Fruit fly (Drosophila melanogaster) whole organism, embryonic: ENCODE measurements around the gene Myo31DF.

Experiments
- Ada2b ChIP-seq: fragments of 200-800 bp; sonication (Bioruptor generic); IDR thresholded peaks from 2 replicates; pipeline ENCODE4 v1.3.6; 2022; ENCODE audit warnings: missing biosample characterization, missing genetic modification characterization
- Aef1 ChIP-seq: fragments of 200-800 bp; sonication (Bioruptor generic); IDR thresholded peaks from 3 replicates; pipeline ENCODE4 v1.3.6; 2022; ENCODE audit warnings: missing biosample characterization, missing genetic modification characterization
- Antp ChIP-seq: fragments of 200-800 bp; sonication (Bioruptor generic); optimal IDR thresholded peaks from 3 replicates; lab custom pipeline; 2016; ENCODE audit warnings: missing biosample characterization, missing genetic modification characterization
- BtbVII ChIP-seq: fragments of 200-800 bp; sonication (Bioruptor generic); optimal IDR thresholded peaks from 3 replicates; lab custom pipeline; 2017; ENCODE audit warnings: missing biosample characterization, mild to moderate bottlenecking, missing genetic modification characterization
- CG10462 ChIP-seq: fragments of 200-800 bp; sonication (Bioruptor generic); optimal IDR thresholded peaks from 2 replicates; lab custom pipeline; 2016; ENCODE audit warnings: missing biosample characterization, missing genetic modification characterization
- CG10543 ChIP-seq: fragments of 200-800 bp; sonication (Bioruptor generic); optimal IDR thresholded peaks from 3 replicates; lab custom pipeline; 2017; ENCODE audit warnings: missing biosample characterization, mild to moderate bottlenecking, missing genetic modification characterization, moderate library complexity
- CG11093 ChIP-seq: fragments of 200-800 bp; sonication (Bioruptor generic); IDR thresholded peaks from 3 replicates; pipeline ENCODE4 v1.3.6; 2022; ENCODE audit warnings: missing biosample characterization, missing genetic modification characterization
- CG11504 ChIP-seq: fragments of 200-800 bp; sonication (Bioruptor generic); optimal IDR thresholded peaks from 3 replicates; lab custom pipeline; 2019; ENCODE audit warnings: missing biosample characterization, mild to moderate bottlenecking, missing genetic modification characterization, moderate library complexity
- CG11695 ChIP-seq: fragments of 200-800 bp; sonication (Bioruptor generic); IDR thresholded peaks from 3 replicates; pipeline ENCODE4 v1.3.6; 2022; ENCODE audit warnings: missing biosample characterization, missing genetic modification characterization
- CG12391 ChIP-seq: fragments of 200-800 bp; sonication (Bioruptor generic); optimal IDR thresholded peaks from 3 replicates; lab custom pipeline; 2018; ENCODE audit warnings: missing biosample characterization, mild to moderate bottlenecking, missing genetic modification characterization, moderate library complexity
- CG13424 ChIP-seq: fragments of 200-800 bp; sonication (Bioruptor generic); optimal IDR thresholded peaks from 2 replicates; lab custom pipeline; 2019; ENCODE audit warnings: missing biosample characterization, mild to moderate bottlenecking, missing genetic modification characterization, moderate library complexity
- CG14441 ChIP-seq: fragments of 200-800 bp; sonication (Bioruptor generic); IDR thresholded peaks from 2 replicates; pipeline ENCODE4 v1.3.6; 2022; ENCODE audit warnings: missing biosample characterization, missing genetic modification characterization
- CG15514 ChIP-seq: fragments of 200-800 bp; sonication (Bioruptor generic); optimal IDR thresholded peaks from 3 replicates; lab custom pipeline; 2017; ENCODE audit warnings: missing biosample characterization, missing genetic modification characterization, mild to moderate bottlenecking, moderate library complexity, missing genetic modification reagents
- CG16779 ChIP-seq: fragments of 200-800 bp; sonication (Bioruptor generic); IDR thresholded peaks from 2 replicates; pipeline ENCODE4 v1.3.6; 2022; ENCODE audit warnings: missing biosample characterization, missing genetic modification characterization
- CG17912 ChIP-seq: fragments of 200-800 bp; sonication (Bioruptor generic); optimal IDR thresholded peaks from 2 replicates; lab custom pipeline; 2018; ENCODE audit warnings: missing biosample characterization, mild to moderate bottlenecking, missing genetic modification characterization
- CG2120 ChIP-seq: fragments of 200-800 bp; sonication (Bioruptor generic); optimal IDR thresholded peaks from 3 replicates; lab custom pipeline; 2016; ENCODE audit warnings: missing biosample characterization, missing genetic modification characterization
- CG3407 ChIP-seq: fragments of 200-800 bp; sonication (Bioruptor generic); optimal IDR thresholded peaks from 2 replicates; lab custom pipeline; 2018; ENCODE audit warnings: missing biosample characterization, mild to moderate bottlenecking, missing genetic modification characterization
- CG5180 ChIP-seq: fragments of 200-800 bp; sonication (Bioruptor generic); optimal IDR thresholded peaks from 3 replicates; lab custom pipeline; 2017; ENCODE audit warnings: missing biosample characterization, missing genetic modification characterization, mild to moderate bottlenecking, moderate library complexity, missing genetic modification reagents
- CG6683 ChIP-seq: fragments of 200-800 bp; sonication (Bioruptor generic); optimal IDR thresholded peaks from 2 replicates; lab custom pipeline; 2017; ENCODE audit warnings: missing biosample characterization, mild to moderate bottlenecking, missing genetic modification characterization, missing genetic modification reagents
- CG7745 ChIP-seq: fragments of 200-800 bp; sonication (Bioruptor generic); optimal IDR thresholded peaks from 2 replicates; lab custom pipeline; 2018; ENCODE audit warnings: missing biosample characterization, mild to moderate bottlenecking, missing genetic modification characterization, moderate library complexity
- CG8281 ChIP-seq: fragments of 200-800 bp; sonication (Bioruptor generic); optimal IDR thresholded peaks from 2 replicates; lab custom pipeline; 2018; ENCODE audit warnings: missing biosample characterization, mild to moderate bottlenecking, missing genetic modification characterization, moderate library complexity
- Fer2 ChIP-seq: fragments of 200-800 bp; sonication (Bioruptor generic); optimal IDR thresholded peaks from 2 replicates; lab custom pipeline; 2018; ENCODE audit warnings: missing biosample characterization, mild to moderate bottlenecking, missing genetic modification characterization, moderate library complexity
- Fer3 ChIP-seq: fragments of 200-800 bp; sonication (Bioruptor generic); optimal IDR thresholded peaks from 2 replicates; lab custom pipeline; 2018; ENCODE audit warnings: missing biosample characterization, mild to moderate bottlenecking, missing genetic modification characterization, moderate library complexity
- HHEX ChIP-seq: fragments of 200-800 bp; sonication (Bioruptor generic); optimal IDR thresholded peaks from 3 replicates; lab custom pipeline; 2017; ENCODE audit warnings: missing biosample characterization, mild to moderate bottlenecking, missing genetic modification characterization, missing genetic modification reagents
- HmgZ ChIP-seq: fragments of 200-800 bp; sonication (Bioruptor generic); optimal IDR thresholded peaks from 2 replicates; lab custom pipeline; 2018; ENCODE audit warnings: missing biosample characterization, mild to moderate bottlenecking, missing genetic modification characterization
- Hmr ChIP-seq: fragments of 200-800 bp; sonication (Bioruptor generic); optimal IDR thresholded peaks from 3 replicates; lab custom pipeline; 2017; ENCODE audit warnings: mild to moderate bottlenecking, missing biosample characterization, missing genetic modification reagents, missing genetic modification characterization
- Hmx ChIP-seq: fragments of 200-800 bp; sonication (Bioruptor generic); optimal IDR thresholded peaks from 2 replicates; lab custom pipeline; 2016; ENCODE audit warnings: missing biosample characterization, missing genetic modification characterization
- NFAT ChIP-seq: fragments of 200-800 bp; sonication (Bioruptor generic); IDR thresholded peaks from 2 replicates; pipeline ENCODE4 v1.3.6; 2022; ENCODE audit warnings: missing biosample characterization, missing genetic modification characterization
- PHDP ChIP-seq: fragments of 200-800 bp; sonication (Bioruptor generic); optimal IDR thresholded peaks from 3 replicates; lab custom pipeline; 2018; ENCODE audit warnings: missing biosample characterization, mild to moderate bottlenecking, missing genetic modification characterization, moderate library complexity
- Poxn ChIP-seq: fragments of 200-800 bp; sonication (Bioruptor generic); IDR thresholded peaks from 2 replicates; pipeline ENCODE4 v1.3.6; 2022; ENCODE audit warnings: missing biosample characterization, missing genetic modification characterization
- Side ChIP-seq: fragments of 200-800 bp; sonication (Bioruptor generic); optimal IDR thresholded peaks from 2 replicates; lab custom pipeline; 2016; ENCODE audit warnings: missing biosample characterization, missing genetic modification characterization
- Usf ChIP-seq: fragments of 200-800 bp; sonication (Bioruptor generic); optimal IDR thresholded peaks from 2 replicates; lab custom pipeline; 2017; ENCODE audit warnings: missing genotype, missing biosample characterization, missing genetic modification characterization
- az2 ChIP-seq: fragments of 200-800 bp; sonication (Bioruptor generic); optimal IDR thresholded peaks from 3 replicates; lab custom pipeline; 2016; ENCODE audit warnings: missing biosample characterization, missing genetic modification characterization
- bbx ChIP-seq: fragments of 200-800 bp; sonication (Bioruptor generic); IDR thresholded peaks from 2 replicates; pipeline ENCODE4 v1.3.6; 2022; ENCODE audit warnings: missing biosample characterization, missing genetic modification characterization; ENCODE audit not compliant: partially characterized antibody
- bcd ChIP-seq: fragments of 200-800 bp; sonication (Bioruptor generic); optimal IDR thresholded peaks from 2 replicates; lab custom pipeline; 2017; ENCODE audit warnings: missing biosample characterization, mild to moderate bottlenecking, missing genetic modification characterization
- bigmax ChIP-seq: fragments of 200-800 bp; sonication (Bioruptor generic); optimal IDR thresholded peaks from 2 replicates; lab custom pipeline; 2018; ENCODE audit warnings: missing biosample characterization, mild to moderate bottlenecking, missing genetic modification characterization
- crc ChIP-seq: fragments of 200-800 bp; sonication (Bioruptor generic); optimal IDR thresholded peaks from 2 replicates; lab custom pipeline; 2016; ENCODE audit warnings: missing biosample characterization, missing genetic modification characterization
- dati ChIP-seq: fragments of 200-800 bp; sonication (Bioruptor generic); IDR thresholded peaks from 2 replicates; pipeline ENCODE4 v1.3.6; 2022; ENCODE audit warnings: missing biosample characterization, missing genetic modification characterization
- ems ChIP-seq: fragments of 200-800 bp; sonication (Bioruptor generic); optimal IDR thresholded peaks from 3 replicates; lab custom pipeline; 2016; ENCODE audit warnings: missing biosample characterization, missing genetic modification characterization
- exex ChIP-seq: fragments of 200-800 bp; sonication (Bioruptor generic); optimal IDR thresholded peaks from 4 replicates; lab custom pipeline; 2018; ENCODE audit warnings: missing biosample characterization, mild to moderate bottlenecking, missing genetic modification characterization, moderate library complexity
- eyg ChIP-seq: fragments of 200-800 bp; sonication (Bioruptor generic); optimal IDR thresholded peaks from 3 replicates; lab custom pipeline; 2016; ENCODE audit warnings: missing biosample characterization, missing genetic modification characterization
- gro ChIP-seq: fragments of 200-800 bp; sonication (Bioruptor generic); optimal IDR thresholded peaks from 2 replicates; lab custom pipeline; 2016; ENCODE audit warnings: missing biosample characterization, missing genetic modification characterization
- gt ChIP-seq: fragments of 200-800 bp; sonication (Bioruptor generic); IDR thresholded peaks from 2 replicates; pipeline ENCODE4 v1.3.6; 2022; ENCODE audit warnings: missing biosample characterization, missing genetic modification characterization
- ind ChIP-seq: fragments of 200-800 bp; sonication (Bioruptor generic); optimal IDR thresholded peaks from 3 replicates; lab custom pipeline; 2016; ENCODE audit warnings: missing biosample characterization, missing genetic modification characterization
- nau ChIP-seq: fragments of 200-800 bp; sonication (Bioruptor generic); optimal IDR thresholded peaks from 3 replicates; lab custom pipeline; 2017; ENCODE audit warnings: missing biosample characterization, mild to moderate bottlenecking, missing genetic modification characterization, missing genetic modification reagents
- nom ChIP-seq: fragments of 200-800 bp; sonication (Bioruptor generic); optimal IDR thresholded peaks from 2 replicates; lab custom pipeline; 2017; ENCODE audit warnings: missing biosample characterization, missing genetic modification characterization, mild to moderate bottlenecking, moderate library complexity, missing genetic modification reagents
- otp ChIP-seq: fragments of 200-800 bp; sonication (Bioruptor generic); IDR thresholded peaks from 3 replicates; pipeline ENCODE4, ENCODE4 v1.3.6; 2022; ENCODE audit warnings: missing biosample characterization, missing genetic modification characterization
- rib ChIP-seq: fragments of 200-800 bp; sonication (Bioruptor generic); IDR thresholded peaks from 2 replicates; pipeline ENCODE4 v1.3.6; 2022; ENCODE audit warnings: missing biosample characterization, missing genetic modification characterization
- salm ChIP-seq: fragments of 200-800 bp; sonication (Bioruptor generic); optimal IDR thresholded peaks from 2 replicates; lab custom pipeline; 2018; ENCODE audit warnings: missing biosample characterization, mild to moderate bottlenecking, missing genetic modification characterization
- sens ChIP-seq: fragments of 200-800 bp; sonication (Bioruptor generic); peaks from one replicate; lab custom pipeline; 2016; ENCODE audit warnings: missing biosample characterization, missing genetic modification characterization
- seq ChIP-seq: fragments of 200-800 bp; sonication (Bioruptor generic); IDR thresholded peaks from 2 replicates; pipeline ENCODE4 v1.3.6; 2022; ENCODE audit warnings: missing biosample characterization, missing genetic modification characterization

Myo31DF gene

dm6 chr2L:10474268-10474678 lies 32.3 kb downstream of the Myo31DF start, which contains the start of gene RluA-1 (continued):
- TF ChIP-seq nom (GFP tag; lab: Kevin White, UChicago), result peak; percentile 93
- peak; percentile 97 for TF ChIP-seq CG8281
- peak; percentile 100 for TF ChIP-seq CG12391 (tag; lab: Kevin White, UChicago)
- peak; percentile 99 for TF ChIP-seq BtbVII (GFP tag; lab: Kevin White, UChicago)
- peak; percentile 99 for TF ChIP-seq salm (tag; lab: Kevin White, UChicago)
- TF ChIP-seq nau, result peak; percentile 99
- TF ChIP-seq Side (GFP tag; lab: Kevin White, UChicago), result peak; percentile 89
- TF ChIP-seq PHDP (tag; lab: Kevin White, UChicago), result peak; percentile 100
- peak; percentile 98 for TF ChIP-seq CG16779 (GFP tag; lab: Robert Waterston, UW)
- TF ChIP-seq Aef1 (GFP tag; lab: Robert Waterston, UW), result peak; percentile 87
- peak; percentile 92 for TF ChIP-seq Poxn (GFP tag; lab: Robert Waterston, UW)
- peak; percentile 99 for TF ChIP-seq HHEX
- TF ChIP-seq Hmr (GFP tag; lab: Kevin White, UChicago), result peak; percentile 99
- peak; percentile 99 for TF ChIP-seq bcd (GFP tag; lab: Kevin White, UChicago)
- peak; percentile 99 for TF ChIP-seq CG14441 (GFP tag; lab: Robert Waterston, UW)
- peak; percentile 99 for TF ChIP-seq rib
- TF ChIP-seq CG15514 (GFP tag; lab: Kevin White, UChicago), result peak; percentile 95
- peak; percentile 99 for TF ChIP-seq gt (GFP tag; lab: Robert Waterston, UW)
- TF ChIP-seq CG11695 (GFP tag; lab: Robert Waterston, UW), result peak; percentile 99
- peak; percentile 96 for TF ChIP-seq CG11504 (tag; lab: Kevin White, UChicago)
- peak; percentile 92 for TF ChIP-seq exex (tag; lab: Kevin White, UChicago)
- TF ChIP-seq bigmax (GFP tag; lab: Kevin White, UChicago), result peak; percentile 80
- TF ChIP-seq Hmx, result peak; percentile 65
- TF ChIP-seq az2, result peak; percentile 100
- peak; percentile 96 for TF ChIP-seq Usf (GFP tag; lab: Kevin White, UChicago)
- TF ChIP-seq otp, result peak; percentile 99
- TF ChIP-seq CG7745 (tag; lab: Kevin White, UChicago), result peak; percentile 92
- TF ChIP-seq eyg (GFP tag; lab: Kevin White, UChicago), result peak; percentile 79
- TF ChIP-seq CG2120 (GFP tag; lab: Kevin White, UChicago), result peak; percentile 96
- peak; percentile 100 for TF ChIP-seq CG13424 (tag; lab: Kevin White, UChicago)
- TF ChIP-seq Ada2b (GFP tag; lab: Robert Waterston, UW), result peak; percentile 96
- TF ChIP-seq Fer2 (tag; lab: Kevin White, UChicago), result peak; percentile 98
- TF ChIP-seq bbx, result peak; percentile 52; the same call in 1 of the 2 replicates
- TF ChIP-seq CG17912, result peak; percentile 98
- peak; percentile 98 for TF ChIP-seq dati (GFP tag; lab: Robert Waterston, UW)
- TF ChIP-seq CG10543, result peak; percentile 98
- TF ChIP-seq CG11093 (GFP tag; lab: Robert Waterston, UW), result peak; percentile 99
- TF ChIP-seq ind (GFP tag; lab: Kevin White, UChicago), result peak; percentile 99
- peak; percentile 99 for TF ChIP-seq CG3407
- peak; percentile 98 for TF ChIP-seq CG6683
- TF ChIP-seq seq, result peak; percentile 100
- TF ChIP-seq sens (GFP tag; lab: Kevin White, UChicago), result peak; percentile 99
- peak; percentile 38 for TF ChIP-seq crc (GFP tag; lab: Kevin White, UChicago)
- TF ChIP-seq HmgZ (tag; lab: Kevin White, UChicago), result peak; percentile 99
- TF ChIP-seq CG5180 (GFP tag; lab: Kevin White, UChicago), result peak; percentile 96
- TF ChIP-seq gro (GFP tag; lab: Kevin White, UChicago), result peak; percentile 94
- TF ChIP-seq Fer3 (tag; lab: Kevin White, UChicago), result peak; percentile 99
- TF ChIP-seq NFAT (GFP tag; lab: Robert Waterston, UW), result peak; percentile 99; the same call in 1 of the 2 replicates
- TF ChIP-seq CG10462, result peak; percentile 99
- TF ChIP-seq Antp, result peak; percentile 88
- TF ChIP-seq ems (GFP tag; lab: Kevin White, UChicago), result peak; percentile 96
